Fruit fly (Drosophila melanogaster): ENCODE measurements around the gene CG12213.

DNA sequence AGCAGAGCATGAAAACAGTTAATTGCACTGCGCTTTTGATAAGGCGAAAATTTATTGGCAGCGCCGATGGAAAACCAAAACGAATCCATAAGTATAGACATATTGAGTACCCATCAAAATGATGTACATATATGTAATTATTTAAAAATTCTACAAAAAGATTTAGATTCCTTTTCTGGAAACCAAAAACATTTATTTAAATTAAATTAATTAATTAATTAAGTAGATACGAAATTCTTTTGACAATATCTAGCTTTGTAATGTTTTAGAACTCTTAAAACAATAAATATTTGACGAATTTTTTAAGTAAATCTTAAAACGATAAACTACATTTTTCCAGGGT lies 9.8 kb upstream of the CG12213 start:
- TF ChIP-seq CG7987 (GFP tag; optimal IDR thresholded peaks at IDR 0.05) (no peak), CG12299 (tag; optimal IDR thresholded peaks at IDR 0.05) (no peak), tin (GFP tag; optimal IDR thresholded peaks at IDR 0.05) (no peak), CG10366 (GFP tag; IDR thresholded peaks at IDR 0.05) (no peak), hth (optimal IDR thresholded peaks at IDR 0.05) (no peak), cato (GFP tag; optimal IDR thresholded peaks at IDR 0.05; ENCODE audit: borderline replicate concordance) (no peak), ham (GFP tag; IDR thresholded peaks at IDR 0.05) (no peak), CG6272 (GFP tag; IDR thresholded peaks at IDR 0.05) (no peak), Pdp1 (GFP tag; optimal IDR thresholded peaks at IDR 0.05) (no peak), sens (GFP tag) (no peak), Hr51 (GFP tag; optimal IDR thresholded peaks at IDR 0.05) (no peak), CG4730 (GFP tag; IDR thresholded peaks at IDR 0.05) (no peak)
